Worm (Caenorhabditis elegans) whole organism, L4 larva: Measurements from ENCODE around the gene mig-39.

Source experiments
- F37D6.2 ChIP-seq: sonication (generic microtip); optimal IDR thresholded peaks from 2 replicates; lab custom pipeline; 2016; ENCODE audit warnings: mild to moderate bottlenecking, missing genetic modification characterization, missing compliant biosample characterization
- Y75B8A.6 ChIP-seq: fragments of 200-800 bp; sonication (Bioruptor generic); IDR thresholded peaks from 2 replicates; pipeline ENCODE4 v1.3.6; 2022; ENCODE audit warnings: missing genetic modification reagents, missing genetic modification characterization, missing compliant biosample characterization
- arid-1 ChIP-seq: fragments of 200-800 bp; sonication (Bioruptor generic); conservative IDR thresholded peaks from 2 replicates; pipeline ENCODE4 v1.3.6; 2022; ENCODE audit warnings: missing genetic modification reagents, missing genetic modification characterization, missing compliant biosample characterization
- daf-19 ChIP-seq: fragments of 200-800 bp; sonication (Bioruptor generic); conservative IDR thresholded peaks from 2 replicates; pipeline ENCODE4 v1.3.6; 2022; ENCODE audit warnings: missing genetic modification characterization, missing compliant biosample characterization
- lin-1 ChIP-seq: fragments of 200-800 bp; sonication (Bioruptor generic); IDR thresholded peaks from 2 replicates; pipeline ENCODE4 v1.3.6; 2022; ENCODE audit warnings: missing genetic modification reagents, missing genetic modification characterization, missing compliant biosample characterization
- spr-1 ChIP-seq: sonication (generic microtip); optimal IDR thresholded peaks from 2 replicates; lab custom pipeline; 2016; ENCODE audit warnings: mild to moderate bottlenecking, missing genetic modification characterization, missing compliant biosample characterization
- unc-39 ChIP-seq: sonication (generic microtip); optimal IDR thresholded peaks from 2 replicates; lab custom pipeline; 2017; ENCODE audit warnings: missing biosample characterization, missing genetic modification characterization

ce11 chrIII:8511711-8512110 lies 44.9 kb downstream of the mig-39 start:
- TF ChIP-seq spr-1, result no peak
- no peak for TF ChIP-seq F37D6.2 (tag; lab: Kevin White, UChicago)
- TF ChIP-seq lin-1 (GFP tag; lab: Robert Waterston, UW), result no peak
- TF ChIP-seq Y75B8A.6, result no peak
- no peak for TF ChIP-seq unc-39 (tag; lab: Kevin White, UChicago)
- TF ChIP-seq daf-19 (GFP tag; lab: Robert Waterston, UW), result no peak
- no peak for TF ChIP-seq arid-1 (GFP tag; lab: Robert Waterston, UW)
